Worm (Caenorhabditis elegans): Measurements from ENCODE around the gene emb-27.

- TF ChIP-seq ceh-100 (GFP tag; IDR thresholded peaks at IDR 0.05), result no peak
- no peak for TF ChIP-seq snpc-4 (GFP tag; optimal IDR thresholded peaks at IDR 0.05)
- no peak for TF ChIP-seq snpc-4 (tag; optimal IDR thresholded peaks at IDR 0.05)
- no peak for TF ChIP-seq rpc-1 (optimal IDR thresholded peaks at IDR 0.05)
- TF ChIP-seq rpc-1 (tag; optimal IDR thresholded peaks at IDR 0.05), result no peak
- TF ChIP-seq pha-4 (tag; optimal IDR thresholded peaks at IDR 0.05), result no peak
- TF ChIP-seq Y56A3A.18 (GFP tag; IDR thresholded peaks at IDR 0.05), result no peak
- no peak for TF ChIP-seq him-1 (tag; optimal IDR thresholded peaks at IDR 0.05)
- TF ChIP-seq zim-3 (tag; optimal IDR thresholded peaks at IDR 0.05), result no peak
- TF ChIP-seq cebp-1 (GFP tag; IDR thresholded peaks at IDR 0.05), result no peak
- no peak for TF ChIP-seq cebp-1 (tag; optimal IDR thresholded peaks at IDR 0.05)
- TF ChIP-seq tlf-1 (GFP tag; optimal IDR thresholded peaks at IDR 0.05), result no peak
- no peak for TF ChIP-seq B0261.1 (tag; optimal IDR thresholded peaks at IDR 0.05)
- TF ChIP-seq chd-7 (tag; optimal IDR thresholded peaks at IDR 0.05), result no peak
- no peak for TF ChIP-seq ztf-28 (GFP tag; IDR thresholded peaks at IDR 0.05)
- no peak for TF ChIP-seq ztf-26 (tag; optimal IDR thresholded peaks at IDR 0.05)
- TF ChIP-seq K11D2.4 (GFP tag; IDR thresholded peaks at IDR 0.05), result no peak
These were observed 1.1 kb downstream of the emb-27 start for ce11 chrII:8160916-8161315.
